Fruit fly (Drosophila melanogaster) whole organism, adult: ENCODE results near the gene CG14610.
A peak's percentile ranks its signal among the peaks of the same experiment; 100 is the strongest.

Source experiments
- CG11617 ChIP-seq: fragments of 200-800 bp; sonication (Bioruptor generic); optimal IDR thresholded peaks from 2 replicates; lab custom pipeline; 2017; ENCODE audit warnings: mild to moderate bottlenecking, missing biosample characterization, missing genetic modification reagents, missing genetic modification characterization
- CG12768 ChIP-seq: fragments of 200-800 bp; sonication (Bioruptor generic); optimal IDR thresholded peaks from 2 replicates; lab custom pipeline; 2017; ENCODE audit warnings: missing biosample characterization, missing genetic modification characterization, mild to moderate bottlenecking, moderate library complexity, missing genetic modification reagents
- CG14711 ChIP-seq: fragments of 200-800 bp; sonication (Bioruptor generic); optimal IDR thresholded peaks from 2 replicates; lab custom pipeline; 2018; ENCODE audit warnings: missing biosample characterization, mild to moderate bottlenecking, missing genetic modification characterization, moderate library complexity
- CG1620 ChIP-seq: fragments of 200-800 bp; sonication (Bioruptor generic); optimal IDR thresholded peaks from 2 replicates; lab custom pipeline; 2016; ENCODE audit warnings: missing biosample characterization, missing genetic modification characterization
- CG33017 ChIP-seq: fragments of 200-800 bp; sonication (Bioruptor generic); optimal IDR thresholded peaks from 2 replicates; lab custom pipeline; 2018; ENCODE audit warnings: missing biosample characterization, mild to moderate bottlenecking, missing genetic modification characterization, moderate library complexity
- CG5204 ChIP-seq: fragments of 200-800 bp; sonication (Bioruptor generic); optimal IDR thresholded peaks from 2 replicates; lab custom pipeline; 2016; ENCODE audit warnings: missing biosample characterization, missing genetic modification characterization
- CG7045 ChIP-seq: fragments of 200-800 bp; sonication (Bioruptor generic); optimal IDR thresholded peaks from 2 replicates; lab custom pipeline; 2017; ENCODE audit warnings: missing biosample characterization, mild to moderate bottlenecking, missing genetic modification characterization
- CG7101 ChIP-seq: fragments of 200-800 bp; sonication (Bioruptor generic); optimal IDR thresholded peaks from 2 replicates; lab custom pipeline; 2018; ENCODE audit warnings: missing biosample characterization, mild to moderate bottlenecking, missing genetic modification characterization, moderate library complexity
- Clk ChIP-seq: fragments of 200-800 bp; sonication (Bioruptor generic); optimal IDR thresholded peaks from 2 replicates; lab custom pipeline; 2017; ENCODE audit warnings: missing biosample characterization, missing genetic modification characterization
- Crg-1 ChIP-seq: fragments of 200-800 bp; sonication (Bioruptor generic); optimal IDR thresholded peaks from 2 replicates; lab custom pipeline; 2016; ENCODE audit warnings: missing biosample characterization, missing genetic modification characterization
- Hr96 ChIP-seq: fragments of 200-800 bp; sonication (Bioruptor generic); optimal IDR thresholded peaks from 2 replicates; lab custom pipeline; 2016; ENCODE audit warnings: missing biosample characterization, missing genetic modification characterization
- Mnt ChIP-seq: fragments of 200-800 bp; sonication (Bioruptor generic); optimal IDR thresholded peaks from 2 replicates; lab custom pipeline; 2016; ENCODE audit warnings: missing biosample characterization, mild to moderate bottlenecking, missing genetic modification characterization
- bab1 ChIP-seq: fragments of 200-800 bp; sonication (Bioruptor generic); optimal IDR thresholded peaks from 3 replicates; lab custom pipeline; 2019; ENCODE audit warnings: missing biosample characterization, mild to moderate bottlenecking, missing genetic modification characterization, moderate library complexity
- cic ChIP-seq: fragments of 200-800 bp; sonication (Bioruptor generic); optimal IDR thresholded peaks from 2 replicates; lab custom pipeline; 2017; ENCODE audit warnings: missing biosample characterization, mild to moderate bottlenecking, missing genetic modification characterization, moderate library complexity
- cnc ChIP-seq, 2 experiments: fragments of >200 bp; optimal IDR thresholded peaks; 2 replicates each; lab custom pipeline; 2017
- kay ChIP-seq: fragments of 200-800 bp; sonication (Bioruptor generic); peaks from one replicate; lab custom pipeline; 2016; ENCODE audit warnings: missing biosample characterization, missing genetic modification characterization, borderline replicate concordance
- ovo ChIP-seq: fragments of 200-800 bp; sonication (Bioruptor generic); optimal IDR thresholded peaks from 2 replicates; lab custom pipeline; 2016; ENCODE audit warnings: missing biosample characterization, missing genetic modification characterization
- pad ChIP-seq: fragments of 200-800 bp; sonication (Bioruptor generic); optimal IDR thresholded peaks from 3 replicates; lab custom pipeline; 2017; ENCODE audit warnings: missing biosample characterization, missing genetic modification characterization, mild to moderate bottlenecking, moderate library complexity, missing genetic modification reagents
- tj ChIP-seq: fragments of 200-800 bp; sonication (Bioruptor generic); optimal IDR thresholded peaks from 3 replicates; lab custom pipeline; 2017; ENCODE audit warnings: missing biosample characterization, mild to moderate bottlenecking, missing genetic modification characterization, moderate library complexity
- toe ChIP-seq: fragments of 200-800 bp; sonication (Bioruptor generic); optimal IDR thresholded peaks from 2 replicates; lab custom pipeline; 2016; ENCODE audit warnings: missing biosample characterization, missing genetic modification characterization

The CG14610 gene

DNA sequence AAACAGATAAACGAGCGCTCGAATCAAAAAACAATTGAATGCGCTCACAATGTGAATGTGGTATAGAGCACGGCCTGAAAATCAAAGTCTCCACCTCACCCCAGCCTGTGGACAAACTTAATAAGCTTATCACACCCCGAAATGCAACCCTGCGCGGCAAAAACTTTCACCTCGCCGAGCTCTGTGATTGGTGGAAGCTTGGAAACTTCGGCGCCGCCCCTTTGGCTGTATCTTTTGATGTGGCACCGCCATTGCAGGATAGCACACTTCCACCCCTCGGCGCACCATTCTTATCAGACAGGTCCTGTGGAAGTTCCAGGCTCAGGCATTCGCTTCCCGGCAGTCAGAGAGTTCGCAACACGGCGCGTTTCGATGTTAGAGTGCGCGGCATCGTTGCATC lies 8.2 kb downstream of the CG14610 start, which contains the start of gene Fer1:
Gene Fer1 (plus strand): TSS at position 326 of the 400 bp plus-strand sequence.
- TF ChIP-seq toe (no peak), bab1 (GFP tag; lab: Kevin White, UChicago) (no peak), cnc (optimal IDR thresholded peaks at IDR 0.05; lab: Kevin White, UChicago) (no peak), Mnt (GFP tag; lab: Kevin White, UChicago) (no peak), CG33017 (no peak), ovo (GFP tag; lab: Kevin White, UChicago) (no peak), CG5204 (GFP tag; lab: Kevin White, UChicago) (no peak)

DNA sequence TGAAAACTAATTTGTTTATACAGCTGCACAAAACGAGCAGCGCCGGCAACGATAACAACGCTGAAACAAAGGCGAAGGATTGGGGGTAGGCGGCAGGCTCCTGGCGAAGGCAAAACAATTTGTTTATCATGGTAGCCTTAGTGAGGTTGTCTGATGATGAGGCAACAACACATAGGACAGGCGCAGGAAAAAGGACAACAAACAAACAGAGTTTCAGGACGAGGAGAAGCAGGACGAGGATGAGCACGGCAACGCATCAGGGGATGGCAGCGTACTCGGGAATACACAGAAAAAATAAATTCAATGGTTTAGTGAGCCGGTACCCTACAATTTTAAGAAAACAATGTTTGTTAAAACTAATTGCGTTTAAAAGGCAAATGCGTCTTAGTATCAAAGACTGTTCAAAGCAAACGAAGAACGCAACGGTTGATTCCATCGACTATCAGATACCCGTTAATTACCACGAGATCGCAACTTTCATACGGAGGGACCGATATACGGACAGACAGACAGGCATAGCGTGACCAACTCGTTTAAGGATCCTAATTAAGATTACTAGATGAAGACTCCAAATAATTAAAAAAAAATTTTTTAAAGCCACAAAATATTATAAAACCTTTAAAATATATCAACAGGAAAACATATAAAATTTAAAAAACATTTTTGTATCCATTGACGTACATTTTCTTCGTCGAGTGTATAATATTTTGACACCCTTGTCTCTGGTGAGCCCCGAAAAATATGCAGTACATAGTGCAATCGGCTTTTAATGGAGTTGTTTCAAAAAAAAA lies 9.2 kb downstream of the CG14610 start:
- no peak for TF ChIP-seq CG11617 (GFP tag; lab: Kevin White, UChicago)

dm6 chr3R:7131260-7131659 lies 12.8 kb downstream of the CG14610 start, which contains the start of gene CG31493:
Gene CG31493, plus strand, starts transcription at chr3R:7131560.
- TF ChIP-seq tj (no peak), toe (no peak), cnc (optimal IDR thresholded peaks at IDR 0.05; lab: Kevin White, UChicago) (no peak), CG1620 (no peak), CG11617 (GFP tag; lab: Kevin White, UChicago) (no peak), CG12768 (no peak), CG7045 (GFP tag; lab: Kevin White, UChicago) (no peak), Mnt (GFP tag; lab: Kevin White, UChicago) (no peak), pad (no peak), Hr96 (GFP tag; lab: Kevin White, UChicago) (no peak), CG33017 (no peak), ovo (GFP tag; lab: Kevin White, UChicago) (no peak), Crg-1 (GFP tag; lab: Kevin White, UChicago) (no peak), CG14711 (no peak), cic (GFP tag; lab: Kevin White, UChicago) (no peak), Clk (GFP tag; lab: Kevin White, UChicago) (no peak), kay (GFP tag; lab: Kevin White, UChicago) (no peak), CG5204 (GFP tag; lab: Kevin White, UChicago) (no peak)

DNA sequence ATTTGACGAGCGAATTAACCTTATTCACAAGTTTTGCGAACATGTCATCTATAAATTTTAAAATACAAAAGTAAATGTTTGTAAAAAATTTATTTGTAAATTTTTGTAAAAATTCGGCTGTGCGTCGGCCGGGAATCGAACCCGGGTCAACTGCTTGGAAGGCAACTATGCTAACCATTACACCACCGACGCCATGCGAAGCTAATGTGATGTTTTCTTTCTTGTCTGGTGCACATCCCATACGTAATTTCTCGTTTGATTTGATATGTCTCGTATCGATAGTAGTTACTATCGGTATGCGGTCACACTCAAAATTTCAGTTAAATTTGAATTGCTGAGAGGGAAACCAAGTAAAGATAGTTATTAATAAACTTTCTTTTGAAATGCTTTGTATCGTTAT lies 13.3 kb downstream of the CG14610 start:
- TF ChIP-seq cic (GFP tag; lab: Kevin White, UChicago) (no peak), bab1 (GFP tag; lab: Kevin White, UChicago) (peak; percentile 11), CG14711 (no peak)

- TF ChIP-seq kay (GFP tag; lab: Kevin White, UChicago) (peak; percentile 11), CG1620 (no peak), CG5204 (GFP tag; lab: Kevin White, UChicago) (peak; percentile 25), CG7045 (GFP tag; lab: Kevin White, UChicago) (peak; percentile 47), CG14711 (peak; percentile 34), tj (peak; percentile 35), Hr96 (GFP tag; lab: Kevin White, UChicago) (no peak), cic (GFP tag; lab: Kevin White, UChicago) (peak; percentile 90), CG7101 (tag; lab: Kevin White, UChicago) (peak; percentile 6), ovo (GFP tag; lab: Kevin White, UChicago) (no peak), CG11617 (GFP tag; lab: Kevin White, UChicago) (peak; percentile 11), Clk (GFP tag; lab: Kevin White, UChicago) (no peak), Mnt (GFP tag; lab: Kevin White, UChicago) (peak; percentile 55), bab1 (GFP tag; lab: Kevin White, UChicago) (peak; percentile 66), cnc (optimal IDR thresholded peaks at IDR 0.05; lab: Kevin White, UChicago) (no peak), pad (peak; percentile 11), toe (no peak), Crg-1 (GFP tag; lab: Kevin White, UChicago) (no peak), CG12768 (peak; percentile 58), CG33017 (no peak)
Measured at dm6 chr3R:7129280-7130069, 14.6 kb downstream of the CG14610 start, which contains the start of gene CG31248. Gene CG31248, plus strand, starts transcription at chr3R:7129320.

dm6 chr3R:7127966-7128365 lies 16.1 kb downstream of the CG14610 start, which contains the start of gene CG10068:
Gene CG10068, minus strand, starts transcription at chr3R:7128027.
- TF ChIP-seq CG12768 = peak; percentile 85
- TF ChIP-seq Hr96 (GFP tag; lab: Kevin White, UChicago) = peak; percentile 82
- TF ChIP-seq CG33017 = peak; percentile 83
- TF ChIP-seq pad = peak; percentile 80
- TF ChIP-seq Mnt (GFP tag; lab: Kevin White, UChicago) = peak; percentile 86
- TF ChIP-seq CG14711 = peak; percentile 86
- peak; percentile 94 for TF ChIP-seq Crg-1 (GFP tag; lab: Kevin White, UChicago)
- peak; percentile 65 for TF ChIP-seq cic (GFP tag; lab: Kevin White, UChicago)
- TF ChIP-seq tj = peak; percentile 84
- peak; percentile 71 for TF ChIP-seq Clk (GFP tag; lab: Kevin White, UChicago)
- peak; percentile 84 for TF ChIP-seq toe
- peak; percentile 86 for TF ChIP-seq CG7045 (GFP tag; lab: Kevin White, UChicago)
- peak; percentile 93 for TF ChIP-seq bab1 (GFP tag; lab: Kevin White, UChicago)
- TF ChIP-seq CG7101 (tag; lab: Kevin White, UChicago) = peak; percentile 91
- peak; percentile 94 for TF ChIP-seq kay (GFP tag; lab: Kevin White, UChicago)
- peak; percentile 42 for TF ChIP-seq ovo (GFP tag; lab: Kevin White, UChicago)
- peak; percentile 88 for TF ChIP-seq CG5204 (GFP tag; lab: Kevin White, UChicago)
- no peak for TF ChIP-seq cnc (optimal IDR thresholded peaks at IDR 0.05; lab: Kevin White, UChicago)
- peak; percentile 93 for TF ChIP-seq CG1620
- peak; percentile 91 for TF ChIP-seq CG11617 (GFP tag; lab: Kevin White, UChicago)
